Worm (Caenorhabditis elegans) whole organism, young adult: ENCODE results near the gene F07F6.1.

Experiments used
- Y53G8AR.9 ChIP-seq: fragments of 200-800 bp; sonication (Bioruptor generic); conservative IDR thresholded peaks from 2 replicates; pipeline ENCODE4 v1.3.6; 2022; ENCODE audit warnings: missing genetic modification reagents, missing genetic modification characterization, missing compliant biosample characterization
- Y56A3A.18 ChIP-seq: fragments of 200-800 bp; sonication (Bioruptor generic); IDR thresholded peaks from 2 replicates; pipeline ENCODE4 v1.3.6; 2022; ENCODE audit warnings: missing genetic modification reagents, missing genetic modification characterization, missing compliant biosample characterization
- ama-1 ChIP-seq, 3 experiments: fragments of 150-350 bp in 1 of 3; sonication (generic microtip) in 2 of 3; optimal IDR thresholded peaks; 2 replicates each; lab custom pipeline; 2014 to 2018; ENCODE audit warnings: missing biosample characterization in 2 of 3, missing genetic modification characterization in 2 of 3, missing genetic modification reagents in 2 of 3
- aptf-3 ChIP-seq: fragments of 200-800 bp; sonication (Bioruptor generic); IDR thresholded peaks from 2 replicates; pipeline ENCODE4 v1.3.6; 2022; ENCODE audit warnings: missing genetic modification characterization, missing compliant biosample characterization
- efl-1 ChIP-seq: fragments of 150-350 bp; optimal IDR thresholded peaks from 2 replicates; lab custom pipeline; 2014; ENCODE audit warnings: missing biosample characterization, missing genetic modification reagents, missing genetic modification characterization
- snpc-4 ChIP-seq, 5 experiments: fragments of 150-350 bp in 1 of 5; sonication (generic microtip) in 4 of 5; optimal IDR thresholded peaks; 2 replicates each; lab custom pipeline; 2014 to 2018; ENCODE audit warnings: missing genetic modification characterization in 5 of 5, missing biosample characterization in 3 of 5, antibody characterized with exemption in 2 of 5, mild to moderate bottlenecking in 2 of 5, missing compliant biosample characterization in 2 of 5, missing genotype in 2 of 5, moderate library complexity in 2 of 5, missing genetic modification reagents in 1 of 5

DNA sequence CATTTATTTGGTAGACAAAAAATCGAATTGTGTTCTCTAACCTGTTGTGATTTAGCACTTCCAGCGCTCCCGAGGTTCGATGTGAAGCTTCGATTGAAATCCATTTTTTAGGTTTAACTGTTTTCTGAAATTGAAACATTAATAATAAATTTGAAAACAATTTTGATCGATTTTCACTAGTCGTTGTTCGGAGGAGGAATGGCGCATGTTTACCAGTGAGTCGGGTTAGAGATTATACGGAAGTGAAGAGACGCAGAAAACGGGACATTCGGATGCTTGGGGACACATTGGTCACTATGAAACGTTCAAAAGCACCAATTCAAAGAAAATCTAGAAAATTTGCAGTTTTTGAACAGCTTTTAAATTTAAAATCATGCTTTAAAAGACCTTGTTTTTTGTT is 38.9 kb upstream of the F07F6.1 start, which contains the start of gene fbxl-3:
- TF ChIP-seq snpc-4 (GFP tag; optimal IDR thresholded peaks at IDR 0.05; lab: Kevin White, UChicago) (no peak), snpc-4 (tag; optimal IDR thresholded peaks at IDR 0.05; lab: Kevin White, UChicago) (no peak), ama-1 (optimal IDR thresholded peaks at IDR 0.05; lab: Kevin White, UChicago) (no peak), ama-1 (GFP tag; optimal IDR thresholded peaks at IDR 0.05; lab: Kevin White, UChicago) (no peak), aptf-3 (no peak), Y53G8AR.9 (no peak), efl-1 (no peak), Y56A3A.18 (GFP tag; lab: Robert Waterston, UW) (no peak)
